Worm (Caenorhabditis elegans): ENCODE measurements around the gene snu-13.
A peak's percentile ranks its signal among the peaks of the same experiment; 100 is the strongest.

snu-13 gene

ce11 chrII:10653559-10653958 is 4.9 kb downstream of the snu-13 start:
- TF ChIP-seq sox-2 (GFP tag; IDR thresholded peaks at IDR 0.05) (no peak), unc-42 (tag; optimal IDR thresholded peaks at IDR 0.05) (no peak), sox-4 (tag; optimal IDR thresholded peaks at IDR 0.05) (no peak), ets-4 (tag; optimal IDR thresholded peaks at IDR 0.05) (no peak), pag-3 (tag; optimal IDR thresholded peaks at IDR 0.05; ENCODE audit: borderline replicate concordance) (no peak), nhr-11 (tag; optimal IDR thresholded peaks at IDR 0.05) (no peak), pros-1 (tag; optimal IDR thresholded peaks at IDR 0.05) (no peak), ceh-31 (tag; optimal IDR thresholded peaks at IDR 0.05) (no peak), fax-1 (tag; optimal IDR thresholded peaks at IDR 0.05) (no peak)

- TF ChIP-seq ztf-16 (tag; optimal IDR thresholded peaks at IDR 0.05), result no peak
- no peak for TF ChIP-seq elt-4 (tag; optimal IDR thresholded peaks at IDR 0.05)
- no peak for TF ChIP-seq sox-2 (GFP tag; IDR thresholded peaks at IDR 0.05)
- peak; percentile 92 for TF ChIP-seq sdc-2 (tag; optimal IDR thresholded peaks at IDR 0.05)
- no peak for TF ChIP-seq che-1 (tag; optimal IDR thresholded peaks at IDR 0.05)
Measured at ce11 chrII:10652112-10652511, 6.3 kb downstream of the snu-13 start, which contains the start of gene nphp-1. Gene nphp-1, minus strand, starts transcription at chrII:10652256.

- TF ChIP-seq K02D7.2 (tag; optimal IDR thresholded peaks at IDR 0.05), result no peak
- TF ChIP-seq pha-4 (tag; optimal IDR thresholded peaks at IDR 0.05), result no peak
- no peak for TF ChIP-seq ceh-19 (GFP tag; optimal IDR thresholded peaks at IDR 0.05)
- no peak for TF ChIP-seq unc-3 (GFP tag; conservative IDR thresholded peaks at IDR 0.05)
- TF ChIP-seq unc-3 (tag; optimal IDR thresholded peaks at IDR 0.05), result no peak
- no peak for TF ChIP-seq ahr-1 (tag; optimal IDR thresholded peaks at IDR 0.05)
- TF ChIP-seq unc-86 (tag; optimal IDR thresholded peaks at IDR 0.05), result no peak
- TF ChIP-seq unc-42 (tag; optimal IDR thresholded peaks at IDR 0.05), result no peak
- TF ChIP-seq T23F11.4 (GFP tag; optimal IDR thresholded peaks at IDR 0.05), result no peak
- TF ChIP-seq tbx-7 (tag; optimal IDR thresholded peaks at IDR 0.05), result no peak
- TF ChIP-seq ceh-34 (tag; optimal IDR thresholded peaks at IDR 0.05), result no peak
- no peak for TF ChIP-seq elt-4 (tag; optimal IDR thresholded peaks at IDR 0.05)
- TF ChIP-seq pha-2 (tag; optimal IDR thresholded peaks at IDR 0.05), result no peak
- TF ChIP-seq ceh-22 (tag; optimal IDR thresholded peaks at IDR 0.05), result no peak
- TF ChIP-seq fax-1 (tag; optimal IDR thresholded peaks at IDR 0.05), result no peak
- TF ChIP-seq Y22D7AL.16 (tag; optimal IDR thresholded peaks at IDR 0.05), result no peak
Measured at ce11 chrII:10646901-10647566, 11.4 kb downstream of the snu-13 start, which contains the start of gene M28.10. Gene M28.10, plus strand, starts transcription at chrII:10647516.

ce11 chrII:10643403-10643802 is 15.0 kb downstream of the snu-13 start, which contains the start of gene M28.4:
Gene M28.4, plus strand, starts transcription at chrII:10643703.
- no peak for TF ChIP-seq syd-9 (tag; optimal IDR thresholded peaks at IDR 0.05)
- no peak for TF ChIP-seq dmd-4 (tag; optimal IDR thresholded peaks at IDR 0.05; ENCODE audit: borderline replicate concordance)
- no peak for TF ChIP-seq sdc-2 (tag; optimal IDR thresholded peaks at IDR 0.05)
- no peak for TF ChIP-seq fkh-6 (tag; optimal IDR thresholded peaks at IDR 0.05)
- no peak for TF ChIP-seq hlh-8 (tag; optimal IDR thresholded peaks at IDR 0.05)
- TF ChIP-seq rnt-1 (tag; optimal IDR thresholded peaks at IDR 0.05), result no peak
- TF ChIP-seq eyg-1 (tag; optimal IDR thresholded peaks at IDR 0.05), result no peak
- TF ChIP-seq Y22D7AL.16 (tag; optimal IDR thresholded peaks at IDR 0.05), result no peak
- TF ChIP-seq fkh-10 (GFP tag; optimal IDR thresholded peaks at IDR 0.05), result no peak
- no peak for TF ChIP-seq K09A11.1 (tag; optimal IDR thresholded peaks at IDR 0.05; ENCODE audit: insufficient read depth)
- no peak for TF ChIP-seq hlh-30 (tag; optimal IDR thresholded peaks at IDR 0.05; ENCODE audit: insufficient read depth)
- TF ChIP-seq mec-3 (tag; optimal IDR thresholded peaks at IDR 0.05; ENCODE audit: borderline replicate concordance), result no peak
- TF ChIP-seq ztf-16 (tag; optimal IDR thresholded peaks at IDR 0.05), result no peak
- no peak for TF ChIP-seq ref-2 (tag; optimal IDR thresholded peaks at IDR 0.05)
- TF ChIP-seq pha-4 (tag; optimal IDR thresholded peaks at IDR 0.05), result no peak
- no peak for TF ChIP-seq fax-1 (tag; optimal IDR thresholded peaks at IDR 0.05)
- no peak for TF ChIP-seq sox-4 (tag; optimal IDR thresholded peaks at IDR 0.05)
- TF ChIP-seq ttx-3 (tag; optimal IDR thresholded peaks at IDR 0.05), result no peak
